Worm (Caenorhabditis elegans): Measurements from ENCODE around the gene ZK262.2.

DNA sequence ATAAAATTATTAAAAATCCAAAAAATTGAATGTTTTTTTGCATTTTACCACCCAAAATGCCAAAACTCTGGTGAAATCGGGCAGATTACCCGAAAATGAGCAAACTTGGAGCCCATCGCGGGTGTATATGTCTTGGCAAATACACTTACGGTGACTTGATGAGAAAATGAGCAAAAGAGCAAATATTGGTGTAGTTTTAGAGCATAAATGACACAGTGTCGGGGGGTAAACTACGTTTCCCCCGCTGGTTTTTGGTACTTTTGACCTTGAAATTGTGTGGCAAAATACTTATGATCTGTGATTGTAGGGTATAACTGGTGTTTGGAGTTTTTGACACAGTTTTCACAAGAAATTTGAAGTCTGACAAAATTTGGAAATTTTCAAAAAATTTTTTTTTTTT, at the start of gene ZK262.2:
- TF ChIP-seq aha-1 (tag) (no peak), rbr-2 (tag; optimal IDR thresholded peaks at IDR 0.05) (no peak), fos-1 (tag; optimal IDR thresholded peaks at IDR 0.05) (no peak), ama-1 (optimal IDR thresholded peaks at IDR 0.05) (no peak), jun-1 (tag; optimal IDR thresholded peaks at IDR 0.05) (no peak), saeg-2 (GFP tag; IDR thresholded peaks at IDR 0.05) (no peak)
